Worm (Caenorhabditis elegans) whole organism, L1 larva: ENCODE results near the gene T11F9.7.

Experiments
- C34B4.2 ChIP-seq: sonication (generic microtip); optimal IDR thresholded peaks from 2 replicates; lab custom pipeline; 2017; ENCODE audit warnings: mild to moderate bottlenecking, missing genetic modification characterization, missing compliant biosample characterization
- F16B12.6 ChIP-seq: fragments of 150-350 bp; optimal IDR thresholded peaks from 2 replicates; lab custom pipeline; 2014; ENCODE audit warnings: missing biosample characterization, missing genetic modification characterization
- alr-1 ChIP-seq: fragments of 200-800 bp; sonication (Bioruptor generic); optimal IDR thresholded peaks from 2 replicates; lab custom pipeline; 2018; ENCODE audit warnings: borderline replicate concordance, mild to moderate bottlenecking, missing genetic modification characterization, missing compliant biosample characterization
- aly-2 ChIP-seq: fragments of 150-350 bp; optimal IDR thresholded peaks from 2 replicates; lab custom pipeline; 2014; ENCODE audit warnings: missing biosample characterization, missing genetic modification characterization
- blmp-1 ChIP-seq: fragments of 150-350 bp; optimal IDR thresholded peaks from 2 replicates; lab custom pipeline; 2014; ENCODE audit warnings: missing biosample characterization, missing genetic modification characterization
- ceh-63 ChIP-seq: fragments of 200-800 bp; sonication (Bioruptor generic); optimal IDR thresholded peaks from 2 replicates; lab custom pipeline; 2018; ENCODE audit warnings: mild to moderate bottlenecking, missing genetic modification characterization, missing compliant biosample characterization
- ceh-8 ChIP-seq: fragments of 200-800 bp; sonication (Bioruptor generic); optimal IDR thresholded peaks from 2 replicates; lab custom pipeline; 2018; ENCODE audit warnings: mild to moderate bottlenecking, missing genetic modification characterization, moderate library complexity, missing compliant biosample characterization
- ceh-90 ChIP-seq: sonication (generic microtip); optimal IDR thresholded peaks from 2 replicates; lab custom pipeline; 2016; ENCODE audit warnings: missing genetic modification characterization, missing compliant biosample characterization
- ces-1 ChIP-seq: fragments of 150-350 bp; optimal IDR thresholded peaks from 2 replicates; lab custom pipeline; 2014; ENCODE audit warnings: missing biosample characterization, missing genetic modification reagents, missing genetic modification characterization
- dpl-1 ChIP-seq, 3 experiments: fragments of 150-350 bp in 2 of 3; sonication (generic microtip) in 1 of 3; optimal IDR thresholded peaks; 2 replicates each; lab custom pipeline; 2014 to 2017; ENCODE audit warnings: missing biosample characterization in 3 of 3, missing genetic modification characterization in 3 of 3, missing genetic modification reagents in 3 of 3
- efl-1 ChIP-seq, 4 experiments: fragments of 150-350 bp; optimal IDR thresholded peaks in 3 of 4; peaks in 1 of 4; 1 replicate in 1 of 4; 2 replicates in 3 of 4; lab custom pipeline; 2014; ENCODE audit warnings: missing biosample characterization in 2 of 4, missing genetic modification characterization in 2 of 4, missing genetic modification reagents in 2 of 4
- elt-2 ChIP-seq: sonication (generic microtip); optimal IDR thresholded peaks from 2 replicates; lab custom pipeline; 2016; ENCODE audit warnings: missing genetic modification characterization, mild to moderate bottlenecking, inconsistent platforms, missing compliant biosample characterization, missing genetic modification reagents
- fkh-4 ChIP-seq: sonication (generic microtip); optimal IDR thresholded peaks from 2 replicates; lab custom pipeline; 2016; ENCODE audit warnings: missing compliant biosample characterization, missing genetic modification characterization, borderline replicate concordance
- grh-1 ChIP-seq: fragments of 200-800 bp; sonication (Bioruptor generic); IDR thresholded peaks from 2 replicates; pipeline ENCODE4 v1.3.6; 2022; ENCODE audit warnings: missing genetic modification reagents, missing genetic modification characterization, missing compliant biosample characterization
- hpl-2 ChIP-seq: fragments of 150-350 bp; optimal IDR thresholded peaks from 2 replicates; lab custom pipeline; 2014; ENCODE audit warnings: missing biosample characterization, missing genetic modification reagents, missing genetic modification characterization
- irx-1 ChIP-seq: sonication (generic microtip); optimal IDR thresholded peaks from 2 replicates; lab custom pipeline; 2016; ENCODE audit warnings: missing genetic modification characterization, missing compliant biosample characterization
- isw-1 ChIP-seq: fragments of 200-800 bp; sonication (Bioruptor generic); IDR thresholded peaks from 2 replicates; pipeline ENCODE4 v1.3.6; 2022; ENCODE audit warnings: missing genetic modification characterization, missing compliant biosample characterization
- jun-1 ChIP-seq: fragments of 150-350 bp; optimal IDR thresholded peaks from 2 replicates; lab custom pipeline; 2014; ENCODE audit warnings: missing biosample characterization, missing genetic modification reagents, missing genetic modification characterization
- lin-14 ChIP-seq: fragments of 200-800 bp; sonication (Bioruptor generic); optimal IDR thresholded peaks from 2 replicates; lab custom pipeline; 2018; ENCODE audit warnings: mild to moderate bottlenecking, missing genetic modification characterization, moderate library complexity, missing compliant biosample characterization
- lin-35 ChIP-seq, 2 experiments: fragments of 150-350 bp; optimal IDR thresholded peaks; 2 replicates each; lab custom pipeline; 2014; ENCODE audit warnings: missing biosample characterization in 2 of 2, missing genetic modification characterization in 2 of 2, missing genetic modification reagents in 2 of 2
- lsy-2 ChIP-seq, 2 experiments: fragments of 150-350 bp; optimal IDR thresholded peaks; 2 replicates each; lab custom pipeline; 2014; ENCODE audit warnings: missing biosample characterization in 2 of 2, missing genetic modification characterization in 2 of 2
- mep-1 ChIP-seq: fragments of 150-350 bp; optimal IDR thresholded peaks from 2 replicates; lab custom pipeline; 2014; ENCODE audit warnings: missing biosample characterization, missing genetic modification characterization
- nhr-19 ChIP-seq: fragments of 200-800 bp; sonication (Bioruptor generic); conservative IDR thresholded peaks from 2 replicates; pipeline ENCODE4 v1.3.6; 2022; ENCODE audit warnings: missing genetic modification characterization, missing compliant biosample characterization
- nhr-20 ChIP-seq: sonication (generic microtip); optimal IDR thresholded peaks from 2 replicates; lab custom pipeline; 2016; ENCODE audit warnings: mild to moderate bottlenecking, missing genetic modification characterization, missing compliant biosample characterization
- nhr-28 ChIP-seq: fragments of 150-350 bp; optimal IDR thresholded peaks from 2 replicates; lab custom pipeline; 2014; ENCODE audit warnings: missing biosample characterization, missing genetic modification characterization
- nhr-76 ChIP-seq: sonication (generic microtip); optimal IDR thresholded peaks from 2 replicates; lab custom pipeline; 2017; ENCODE audit warnings: missing biosample characterization, missing genetic modification characterization
- nhr-77 ChIP-seq: fragments of 150-350 bp; optimal IDR thresholded peaks from 2 replicates; lab custom pipeline; 2014; ENCODE audit warnings: missing biosample characterization, missing genetic modification characterization
- nhr-85 ChIP-seq: sonication (generic microtip); peaks from one replicate; lab custom pipeline; 2016; ENCODE audit warnings: missing genetic modification characterization, inconsistent platforms, missing compliant biosample characterization
- nhr-90 ChIP-seq: sonication (generic microtip); optimal IDR thresholded peaks from 2 replicates; lab custom pipeline; 2016; ENCODE audit warnings: mild to moderate bottlenecking, missing genetic modification characterization, missing compliant biosample characterization; ENCODE audit not compliant: poor library complexity
- pqm-1 ChIP-seq: sonication (generic microtip); optimal IDR thresholded peaks from 3 replicates; lab custom pipeline; 2017; ENCODE audit warnings: missing biosample characterization, missing genetic modification characterization
- rnt-1 ChIP-seq: sonication (generic microtip); optimal IDR thresholded peaks from 2 replicates; lab custom pipeline; 2016; ENCODE audit warnings: mild to moderate bottlenecking, missing genetic modification characterization, moderate library complexity, missing compliant biosample characterization
- skn-1 ChIP-seq: fragments of 150-350 bp; optimal IDR thresholded peaks from 2 replicates; lab custom pipeline; 2014; ENCODE audit warnings: missing biosample characterization, missing genetic modification characterization
- snpc-4 ChIP-seq: fragments of 150-350 bp; optimal IDR thresholded peaks from 2 replicates; lab custom pipeline; 2014; ENCODE audit warnings: missing biosample characterization, missing genetic modification characterization
- sox-4 ChIP-seq: sonication (generic microtip); optimal IDR thresholded peaks from 2 replicates; lab custom pipeline; 2016; ENCODE audit warnings: missing genetic modification characterization, missing compliant biosample characterization
- swsn-7 ChIP-seq: sonication (generic microtip); optimal IDR thresholded peaks from 2 replicates; lab custom pipeline; 2016; ENCODE audit warnings: missing genetic modification characterization, missing compliant biosample characterization
- tlp-1 ChIP-seq: fragments of 150-350 bp; optimal IDR thresholded peaks from 2 replicates; lab custom pipeline; 2014; ENCODE audit warnings: missing biosample characterization, missing genetic modification characterization
- unc-30 ChIP-seq: sonication (generic microtip); optimal IDR thresholded peaks from 2 replicates; lab custom pipeline; 2017; ENCODE audit warnings: missing biosample characterization, missing genetic modification characterization
- unc-86 ChIP-seq: sonication (generic microtip); optimal IDR thresholded peaks from 2 replicates; lab custom pipeline; 2016; ENCODE audit warnings: missing genetic modification characterization, missing compliant biosample characterization
- xbp-1 ChIP-seq: sonication (generic microtip); optimal IDR thresholded peaks from 2 replicates; lab custom pipeline; 2016; ENCODE audit warnings: missing genetic modification characterization, missing compliant biosample characterization
- zag-1 ChIP-seq: fragments of 150-350 bp; optimal IDR thresholded peaks from 2 replicates; lab custom pipeline; 2014; ENCODE audit warnings: missing biosample characterization, missing genetic modification characterization

Gene T11F9.7

ce11 chrV:11497475-11497874 lies 21.7 kb downstream of the T11F9.7 start:
- TF ChIP-seq unc-86 (tag; lab: Kevin White, UChicago) (no peak), ces-1 (GFP tag; lab: Kevin White, UChicago) (no peak), nhr-76 (tag; lab: Kevin White, UChicago) (no peak), alr-1 (tag; lab: Kevin White, UChicago) (no peak), lsy-2 (tag; optimal IDR thresholded peaks at IDR 0.05; lab: Kevin White, UChicago) (no peak), irx-1 (tag; lab: Kevin White, UChicago) (no peak), snpc-4 (tag; lab: Kevin White, UChicago) (no peak), zag-1 (no peak), F16B12.6 (tag; lab: Kevin White, UChicago) (no peak)

DNA sequence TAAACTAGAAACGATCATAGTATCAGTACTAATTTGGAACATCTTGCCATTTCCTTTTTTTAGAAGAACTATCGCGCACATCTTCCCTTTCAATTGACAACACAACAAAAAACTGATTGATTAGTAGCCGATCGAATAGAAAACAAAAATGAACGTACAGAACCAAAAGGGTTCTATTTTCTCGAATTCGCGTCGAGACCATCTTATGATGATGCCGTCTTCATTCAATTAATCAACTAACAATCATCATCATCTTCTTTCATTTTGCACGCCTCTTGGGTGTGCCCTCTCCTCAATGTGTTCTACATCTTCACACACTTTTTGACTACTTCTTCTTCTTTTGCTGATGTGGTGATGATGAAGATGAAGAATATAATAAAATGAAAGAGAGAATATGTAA lies 24.0 kb downstream of the T11F9.7 start:
- no peak for TF ChIP-seq pqm-1 (tag; lab: Kevin White, UChicago)
- peak; percentile 40 for TF ChIP-seq blmp-1 (tag; lab: Kevin White, UChicago)
- TF ChIP-seq tlp-1 (tag; lab: Kevin White, UChicago) = no peak
- peak; percentile 48 for TF ChIP-seq lin-14
- TF ChIP-seq, all 84 proteins: peak for 2

ce11 chrV:11500980-11501379 lies 25.2 kb downstream of the T11F9.7 start:
- TF ChIP-seq hpl-2 (no peak), blmp-1 (tag; lab: Kevin White, UChicago) (peak; percentile 33), snpc-4 (tag; lab: Kevin White, UChicago) (no peak), C34B4.2 (tag; lab: Kevin White, UChicago) (no peak), ces-1 (GFP tag; lab: Kevin White, UChicago) (no peak), efl-1 (optimal IDR thresholded peaks at IDR 0.05; lab: Kevin White, UChicago) (no peak), efl-1 (GFP tag; optimal IDR thresholded peaks at IDR 0.05 in 1 of 2; lab: Kevin White, UChicago) (peak in 1 of 2 experiments; percentile 64), nhr-28 (tag; lab: Kevin White, UChicago) (no peak)

DNA sequence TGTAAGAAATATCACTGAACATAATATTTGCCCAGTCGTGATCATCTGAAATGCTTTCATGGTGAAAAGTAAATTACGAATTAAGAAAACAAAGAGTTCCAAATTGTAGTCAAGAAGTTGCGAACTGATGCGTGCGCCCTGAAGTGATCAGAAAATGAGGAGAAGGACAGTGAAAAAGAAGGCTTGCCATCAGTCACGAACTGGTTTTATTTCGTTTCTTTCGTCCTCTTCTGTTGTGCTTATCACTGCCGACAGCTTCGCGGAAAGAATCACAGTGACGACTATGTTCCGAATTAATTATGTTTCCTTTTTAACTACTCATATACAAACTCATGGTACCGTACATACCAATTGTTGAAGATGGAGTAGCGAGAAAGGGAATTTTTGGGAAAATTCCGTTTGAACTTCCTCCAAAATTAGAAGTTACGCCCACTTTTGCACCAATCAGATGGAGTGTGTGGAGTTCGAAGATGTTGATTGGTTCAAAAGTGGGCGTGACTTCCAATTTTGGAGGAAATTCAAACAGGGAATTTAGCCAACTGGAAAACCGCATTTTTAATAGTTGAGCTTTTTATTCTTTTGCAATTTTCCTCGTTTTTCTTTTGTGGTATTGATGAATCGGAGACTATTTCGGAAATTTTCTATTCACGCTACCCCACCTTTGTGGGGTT lies 27.5 kb downstream of the T11F9.7 start, which contains the start of gene C55A6.12:
Gene C55A6.12, minus strand, starts transcription at position 51 of the 671 bp plus-strand sequence.
- peak; percentile 27 to 68 (median 65) for TF ChIP-seq dpl-1 (GFP tag; optimal IDR thresholded peaks at IDR 0.05; lab: Kevin White, UChicago)
- no peak for TF ChIP-seq unc-30 (tag; lab: Kevin White, UChicago)
- TF ChIP-seq aly-2 (tag; lab: Kevin White, UChicago) = no peak
- TF ChIP-seq xbp-1 (tag; lab: Kevin White, UChicago) = peak; percentile 48
- TF ChIP-seq ceh-90 = no peak
- no peak for TF ChIP-seq pqm-1 (tag; lab: Kevin White, UChicago)
- TF ChIP-seq lin-35 (GFP tag; optimal IDR thresholded peaks at IDR 0.05; lab: Kevin White, UChicago) = peak; percentile 25 to 77
- peak; percentile 49; the same call in 1 of the 2 replicates for TF ChIP-seq grh-1 (GFP tag; lab: Robert Waterston, UW)
- TF ChIP-seq fkh-4 = no peak
- TF ChIP-seq lsy-2 (tag; optimal IDR thresholded peaks at IDR 0.05; lab: Kevin White, UChicago) = peak in 1 of 2 experiments; percentile 24
- TF ChIP-seq ceh-63 (GFP tag; lab: Kevin White, UChicago) = no peak
- peak in 1 of 2 experiments; percentile 74 for TF ChIP-seq efl-1 (optimal IDR thresholded peaks at IDR 0.05; lab: Kevin White, UChicago)
- peak; percentile 77 to 96 for TF ChIP-seq efl-1 (GFP tag; optimal IDR thresholded peaks at IDR 0.05 in 1 of 2; lab: Kevin White, UChicago)
- TF ChIP-seq nhr-85 (tag; lab: Kevin White, UChicago) = peak; percentile 28
- no peak for TF ChIP-seq F16B12.6 (tag; lab: Kevin White, UChicago)
- TF ChIP-seq, all 84 proteins: peak for 7

DNA sequence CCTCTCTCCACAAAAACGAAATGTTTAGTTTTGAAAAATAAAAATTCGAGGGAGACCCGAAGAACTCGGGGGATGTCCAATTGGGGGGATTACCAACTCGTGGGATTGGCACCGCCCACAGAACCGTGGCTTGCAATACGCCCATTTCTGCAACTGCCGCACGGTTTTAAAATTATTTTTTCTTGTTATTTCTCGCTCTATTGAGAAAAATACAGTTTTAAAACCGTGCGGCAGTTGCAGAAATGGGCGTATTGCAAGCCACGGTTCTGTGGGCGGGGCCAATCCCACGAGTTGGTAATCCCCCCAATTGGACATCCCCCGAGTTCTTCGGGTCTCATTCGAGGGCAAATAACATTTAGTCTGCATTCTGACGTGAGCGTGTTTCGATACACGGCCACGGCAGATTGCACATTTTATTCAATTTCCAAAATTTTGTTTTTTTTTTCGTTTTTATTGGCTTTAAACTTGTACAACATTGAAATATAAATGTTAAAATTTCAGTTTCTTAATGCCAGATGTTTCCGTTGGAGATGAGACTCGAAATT lies 29.2 kb downstream of the T11F9.7 start, which contains the start of the genes C55A6.1 and C55A6.10:
Gene C55A6.1, minus strand, starts transcription at position 116 of the 545 bp plus-strand sequence.
Gene C55A6.10, plus strand, starts transcription at position 495 of the 545 bp plus-strand sequence.
- peak; percentile 38 for TF ChIP-seq skn-1
- TF ChIP-seq dpl-1 (GFP tag; optimal IDR thresholded peaks at IDR 0.05; lab: Kevin White, UChicago) = peak; percentile 35 to 67 (median 50)
- TF ChIP-seq nhr-19 = peak; percentile 68
- TF ChIP-seq isw-1 (GFP tag; lab: Robert Waterston, UW) = peak; percentile 59
- peak; percentile 60 to 69 for TF ChIP-seq efl-1 (optimal IDR thresholded peaks at IDR 0.05; lab: Kevin White, UChicago)
- TF ChIP-seq efl-1 (GFP tag; optimal IDR thresholded peaks at IDR 0.05 in 1 of 2; lab: Kevin White, UChicago) = peak; percentile 61 to 94
- TF ChIP-seq mep-1 (tag; lab: Kevin White, UChicago) = peak; percentile 74
- peak; percentile 76 for TF ChIP-seq lin-14
- peak; percentile 30 for TF ChIP-seq jun-1 (tag; lab: Kevin White, UChicago)
- peak; percentile 17 for TF ChIP-seq sox-4
- TF ChIP-seq rnt-1 (tag; lab: Kevin White, UChicago) = peak; percentile 59
- peak; percentile 76 for TF ChIP-seq unc-86 (tag; lab: Kevin White, UChicago)
- TF ChIP-seq nhr-77 (tag; lab: Kevin White, UChicago) = peak; percentile 37
- peak; percentile 82 for TF ChIP-seq nhr-20 (tag; lab: Kevin White, UChicago)
- peak; percentile 44 for TF ChIP-seq ceh-8 (GFP tag; lab: Kevin White, UChicago)
- TF ChIP-seq xbp-1 (tag; lab: Kevin White, UChicago) = peak; percentile 65
- peak; percentile 79 for TF ChIP-seq nhr-90 (tag; lab: Kevin White, UChicago)
- TF ChIP-seq elt-2 (tag; lab: Kevin White, UChicago) = peak; percentile 14
- peak; percentile 79 for TF ChIP-seq swsn-7
- TF ChIP-seq lsy-2 (tag; optimal IDR thresholded peaks at IDR 0.05; lab: Kevin White, UChicago) = peak; percentile 56 to 73
